Worm (Caenorhabditis elegans) whole organism, L4 larva: Measurements from ENCODE around the gene srd-12.

Source experiments
- D1046.2 ChIP-seq: fragments of 200-800 bp; sonication (Bioruptor generic); IDR thresholded peaks from 2 replicates; pipeline ENCODE4 v1.3.6; 2022; ENCODE audit warnings: missing genetic modification characterization, missing compliant biosample characterization
- F10B5.3 ChIP-seq: sonication (generic microtip); optimal IDR thresholded peaks from 2 replicates; lab custom pipeline; 2016; ENCODE audit warnings: mild to moderate bottlenecking, missing genetic modification characterization, missing compliant biosample characterization
- F44E2.7 ChIP-seq: fragments of 200-800 bp; sonication (Bioruptor generic); IDR thresholded peaks from 2 replicates; pipeline ENCODE4 v2.1.2; 2022; ENCODE audit warnings: missing genetic modification characterization, missing compliant biosample characterization
- R02D3.7 ChIP-seq: fragments of 150-350 bp; sonication (generic microtip); optimal IDR thresholded peaks from 3 replicates; lab custom pipeline; 2014; ENCODE audit warnings: missing biosample characterization, missing genetic modification characterization
- T20F7.1 ChIP-seq: fragments of 200-800 bp; sonication (Bioruptor generic); optimal IDR thresholded peaks from 2 replicates; lab custom pipeline; 2018; ENCODE audit warnings: mild to moderate bottlenecking, missing genetic modification characterization, missing compliant biosample characterization
- T26A8.4 ChIP-seq: fragments of 200-800 bp; sonication (Bioruptor generic); IDR thresholded peaks from 2 replicates; pipeline ENCODE4 v1.3.6; 2022; ENCODE audit warnings: missing genetic modification characterization, missing compliant biosample characterization
- Y105C5A.15 ChIP-seq: fragments of 200-800 bp; sonication (Bioruptor generic); IDR thresholded peaks from 2 replicates; pipeline ENCODE4 v1.3.6; 2022; ENCODE audit warnings: missing genetic modification characterization, missing compliant biosample characterization
- Y48G9A.11 ChIP-seq: fragments of 200-800 bp; sonication (Bioruptor generic); IDR thresholded peaks from 2 replicates; pipeline ENCODE4 v1.3.6; 2022; ENCODE audit warnings: missing genetic modification reagents, missing genetic modification characterization, missing compliant biosample characterization
- Y5F2A.4 ChIP-seq: fragments of 200-800 bp; sonication (Bioruptor generic); optimal IDR thresholded peaks from 2 replicates; lab custom pipeline; 2018; ENCODE audit warnings: mild to moderate bottlenecking, missing genetic modification characterization, missing compliant biosample characterization
- Y75B8A.6 ChIP-seq: fragments of 200-800 bp; sonication (Bioruptor generic); IDR thresholded peaks from 2 replicates; pipeline ENCODE4 v1.3.6; 2022; ENCODE audit warnings: missing genetic modification reagents, missing genetic modification characterization, missing compliant biosample characterization
- ZK337.2 ChIP-seq: fragments of 200-800 bp; sonication (Bioruptor generic); IDR thresholded peaks from 2 replicates; pipeline ENCODE4 v1.3.6; 2022; ENCODE audit warnings: missing genetic modification reagents, missing genetic modification characterization, missing compliant biosample characterization
- aly-2 ChIP-seq: sonication (generic microtip); optimal IDR thresholded peaks from 2 replicates; lab custom pipeline; 2018; ENCODE audit warnings: missing biosample characterization, missing genetic modification characterization
- arid-1 ChIP-seq: fragments of 200-800 bp; sonication (Bioruptor generic); conservative IDR thresholded peaks from 2 replicates; pipeline ENCODE4 v1.3.6; 2022; ENCODE audit warnings: missing genetic modification reagents, missing genetic modification characterization, missing compliant biosample characterization
- ceh-20 ChIP-seq: fragments of 200-800 bp; sonication (Bioruptor generic); IDR thresholded peaks from 2 replicates; pipeline ENCODE4 v1.3.6; 2022; ENCODE audit warnings: missing genetic modification reagents, missing genetic modification characterization, missing compliant biosample characterization
- ceh-62 ChIP-seq: sonication (generic microtip); optimal IDR thresholded peaks from 2 replicates; lab custom pipeline; 2017; ENCODE audit warnings: missing biosample characterization, missing genetic modification characterization
- ctbp-1 ChIP-seq: fragments of 200-800 bp; sonication (Bioruptor generic); IDR thresholded peaks from 2 replicates; pipeline ENCODE4 v1.3.6; 2022; ENCODE audit warnings: missing genetic modification reagents, missing genetic modification characterization, missing compliant biosample characterization
- daf-12 ChIP-seq: fragments of 150-350 bp; optimal IDR thresholded peaks from 2 replicates; lab custom pipeline; 2014; ENCODE audit warnings: missing biosample characterization, missing genetic modification reagents, missing genetic modification characterization
- daf-16 ChIP-seq, 3 experiments: sonication (generic microtip); optimal IDR thresholded peaks; 2 replicates each; lab custom pipeline; 2016 to 2017; ENCODE audit warnings: missing genetic modification characterization in 3 of 3, missing genetic modification reagents in 3 of 3, mild to moderate bottlenecking in 2 of 3, missing compliant biosample characterization in 2 of 3, missing biosample characterization in 1 of 3, moderate library complexity in 1 of 3
- daf-8 ChIP-seq: fragments of 200-800 bp; sonication (Bioruptor generic); IDR thresholded peaks from 2 replicates; pipeline ENCODE4 v1.3.6; 2022; ENCODE audit warnings: missing genetic modification characterization, missing compliant biosample characterization
- dmd-9 ChIP-seq: fragments of 200-800 bp; sonication (Bioruptor generic); IDR thresholded peaks from 2 replicates; pipeline ENCODE4 v1.3.6; 2022; ENCODE audit warnings: missing genetic modification reagents, missing genetic modification characterization, missing compliant biosample characterization
- dpl-1 ChIP-seq: fragments of 150-350 bp; optimal IDR thresholded peaks from 2 replicates; lab custom pipeline; 2014; ENCODE audit warnings: missing biosample characterization, missing genetic modification reagents, missing genetic modification characterization
- dve-1 ChIP-seq: sonication (generic microtip); optimal IDR thresholded peaks from 2 replicates; lab custom pipeline; 2017; ENCODE audit warnings: antibody characterized with exemption, mild to moderate bottlenecking, missing genetic modification characterization, missing compliant biosample characterization; ENCODE audit not compliant: insufficient read depth
- egl-43 ChIP-seq: fragments of 200-800 bp; sonication (Bioruptor generic); IDR thresholded peaks from 2 replicates; pipeline ENCODE4 v1.3.6; 2022; ENCODE audit warnings: missing genetic modification reagents, missing genetic modification characterization, missing compliant biosample characterization
- fos-1 ChIP-seq: fragments of 150-350 bp; optimal IDR thresholded peaks from 2 replicates; lab custom pipeline; 2014; ENCODE audit warnings: missing biosample characterization, missing genetic modification characterization
- gei-8 ChIP-seq: fragments of 200-800 bp; sonication (Bioruptor generic); optimal IDR thresholded peaks from 2 replicates; lab custom pipeline; 2018; ENCODE audit warnings: mild to moderate bottlenecking, missing genetic modification characterization, missing compliant biosample characterization
- hlh-30 ChIP-seq: sonication (generic microtip); optimal IDR thresholded peaks from 2 replicates; lab custom pipeline; 2017; ENCODE audit warnings: antibody characterized with exemption, mild to moderate bottlenecking, missing genetic modification characterization, missing compliant biosample characterization; ENCODE audit not compliant: insufficient read depth
- lim-7 ChIP-seq: fragments of 200-800 bp; sonication (Bioruptor generic); IDR thresholded peaks from 2 replicates; pipeline ENCODE4 v1.3.6; 2022; ENCODE audit warnings: missing genetic modification characterization, missing compliant biosample characterization
- lin-1 ChIP-seq: fragments of 200-800 bp; sonication (Bioruptor generic); IDR thresholded peaks from 2 replicates; pipeline ENCODE4 v1.3.6; 2022; ENCODE audit warnings: missing genetic modification reagents, missing genetic modification characterization, missing compliant biosample characterization
- lin-13 ChIP-seq: fragments of 150-350 bp; optimal IDR thresholded peaks from 2 replicates; lab custom pipeline; 2014; ENCODE audit warnings: missing biosample characterization, missing genetic modification reagents, missing genetic modification characterization
- lin-29 ChIP-seq: fragments of 200-800 bp; sonication (Bioruptor generic); IDR thresholded peaks from 2 replicates; pipeline ENCODE4 v1.3.6; 2022; ENCODE audit warnings: missing genetic modification reagents, missing genetic modification characterization, missing compliant biosample characterization
- lin-39 ChIP-seq: fragments of 150-350 bp; optimal IDR thresholded peaks from 2 replicates; lab custom pipeline; 2014; ENCODE audit warnings: missing biosample characterization, missing genetic modification reagents, missing genetic modification characterization
- lir-3 ChIP-seq: sonication (generic microtip); optimal IDR thresholded peaks from 2 replicates; lab custom pipeline; 2016; ENCODE audit warnings: mild to moderate bottlenecking, missing genetic modification characterization, missing compliant biosample characterization
- mdl-1 ChIP-seq, 2 experiments: fragments of 150-350 bp in 1 of 2; sonication (generic microtip) in 1 of 2; optimal IDR thresholded peaks; 2 replicates each; lab custom pipeline; 2014 to 2017; ENCODE audit warnings: missing biosample characterization in 2 of 2, missing genetic modification characterization in 2 of 2
- mep-1 ChIP-seq: fragments of 150-350 bp; sonication (generic microtip); optimal IDR thresholded peaks from 3 replicates; lab custom pipeline; 2014; ENCODE audit warnings: missing biosample characterization, missing genetic modification characterization
- mes-2 ChIP-seq: sonication (generic microtip); optimal IDR thresholded peaks from 2 replicates; lab custom pipeline; 2016; ENCODE audit warnings: missing genotype, mild to moderate bottlenecking, missing genetic modification characterization, missing compliant biosample characterization; ENCODE audit not compliant: poor library complexity, severe bottlenecking
- nhr-10 ChIP-seq: fragments of 150-350 bp; optimal IDR thresholded peaks from 2 replicates; lab custom pipeline; 2014; ENCODE audit warnings: missing biosample characterization, missing genetic modification characterization
- nhr-102 ChIP-seq: sonication (generic microtip); optimal IDR thresholded peaks from 2 replicates; lab custom pipeline; 2016; ENCODE audit warnings: mild to moderate bottlenecking, missing genetic modification characterization, moderate library complexity, missing compliant biosample characterization
- nhr-237 ChIP-seq: sonication (generic microtip); optimal IDR thresholded peaks from 2 replicates; lab custom pipeline; 2017; ENCODE audit warnings: missing biosample characterization, missing genetic modification characterization
- nhr-42 ChIP-seq: fragments of 200-800 bp; sonication (Bioruptor generic); IDR thresholded peaks from 2 replicates; pipeline ENCODE4 v1.3.6; 2022; ENCODE audit warnings: missing genetic modification characterization, missing compliant biosample characterization
- nhr-76 ChIP-seq: fragments of 150-350 bp; optimal IDR thresholded peaks from 2 replicates; lab custom pipeline; 2014; ENCODE audit warnings: missing biosample characterization, missing genetic modification characterization
- rbr-2 ChIP-seq: sonication (generic microtip); optimal IDR thresholded peaks from 2 replicates; lab custom pipeline; 2016; ENCODE audit warnings: missing genotype, missing genetic modification characterization, missing compliant biosample characterization
- sdz-12 ChIP-seq: fragments of 200-800 bp; sonication (Bioruptor generic); optimal IDR thresholded peaks from 2 replicates; lab custom pipeline; 2018; ENCODE audit warnings: mild to moderate bottlenecking, missing genetic modification characterization, missing compliant biosample characterization
- set-16 ChIP-seq: fragments of 200-800 bp; sonication (Bioruptor generic); IDR thresholded peaks from 2 replicates; pipeline ENCODE4 v1.3.6; 2022; ENCODE audit warnings: missing genetic modification reagents, missing genetic modification characterization, missing compliant biosample characterization
- snpc-1.2 ChIP-seq: fragments of 200-800 bp; sonication (Bioruptor generic); IDR thresholded peaks from 2 replicates; pipeline ENCODE4 v1.3.6; 2022; ENCODE audit warnings: missing genetic modification reagents, missing genetic modification characterization, missing compliant biosample characterization
- spr-1 ChIP-seq: sonication (generic microtip); optimal IDR thresholded peaks from 2 replicates; lab custom pipeline; 2016; ENCODE audit warnings: mild to moderate bottlenecking, missing genetic modification characterization, missing compliant biosample characterization
- spr-3 ChIP-seq: fragments of 200-800 bp; sonication (Bioruptor generic); optimal IDR thresholded peaks from 2 replicates; lab custom pipeline; 2018; ENCODE audit warnings: mild to moderate bottlenecking, missing genetic modification characterization, missing compliant biosample characterization
- vab-7 ChIP-seq: fragments of 200-800 bp; sonication (Bioruptor generic); IDR thresholded peaks from 2 replicates; pipeline ENCODE4 v1.3.6; 2022; ENCODE audit warnings: missing genetic modification reagents, missing genetic modification characterization, missing compliant biosample characterization
- zag-1 ChIP-seq: fragments of 150-350 bp; optimal IDR thresholded peaks from 2 replicates; lab custom pipeline; 2014; ENCODE audit warnings: missing biosample characterization, missing genetic modification characterization
- zfp-2 ChIP-seq: sonication (generic microtip); optimal IDR thresholded peaks from 2 replicates; lab custom pipeline; 2016; ENCODE audit warnings: mild to moderate bottlenecking, missing genetic modification characterization, missing compliant biosample characterization
- zfp-3 ChIP-seq: fragments of 200-800 bp; sonication (Bioruptor generic); conservative IDR thresholded peaks from 2 replicates; pipeline ENCODE4 v1.3.6; 2022; ENCODE audit warnings: missing genetic modification reagents, missing genetic modification characterization, missing compliant biosample characterization

Gene srd-12

ce11 chrIV:5649073-5649583, 19.1 kb upstream of the srd-12 start, which contains the start of gene csn-5:
Gene csn-5, plus strand, starts transcription at chrIV:5649533.
- TF ChIP-seq T26A8.4 (GFP tag; lab: Robert Waterston, UW) (no peak), nhr-102 (tag; lab: Kevin White, UChicago) (no peak), spr-3 (GFP tag; lab: Kevin White, UChicago) (no peak), dve-1 (tag; lab: Kevin White, UChicago) (no peak), dpl-1 (GFP tag; lab: Kevin White, UChicago) (peak; percentile 12), dmd-9 (no peak), aly-2 (tag; lab: Kevin White, UChicago) (no peak), mes-2 (tag; lab: Kevin White, UChicago) (no peak), egl-43 (GFP tag; lab: Robert Waterston, UW) (no peak), D1046.2 (GFP tag; lab: Robert Waterston, UW) (no peak), lin-39 (tag; lab: Kevin White, UChicago) (no peak), nhr-10 (tag; lab: Kevin White, UChicago) (no peak), ceh-62 (tag; lab: Kevin White, UChicago) (no peak), hlh-30 (peak; percentile 19), spr-1 (tag; lab: Kevin White, UChicago) (no peak), mdl-1 (tag; optimal IDR thresholded peaks at IDR 0.05; lab: Kevin White, UChicago) (no peak), lin-1 (no peak), zfp-3 (GFP tag; lab: Robert Waterston, UW) (no peak), ctbp-1 (GFP tag; lab: Robert Waterston, UW) (no peak), daf-16 (GFP tag; optimal IDR thresholded peaks at IDR 0.05; lab: Kevin White, UChicago) (no peak), daf-16 (tag; optimal IDR thresholded peaks at IDR 0.05; lab: Kevin White, UChicago) (peak; percentile 59), lin-29 (no peak), sdz-12 (GFP tag; lab: Kevin White, UChicago) (no peak), ceh-20 (no peak), ZK337.2 (GFP tag; lab: Robert Waterston, UW) (no peak), Y48G9A.11 (peak; percentile 92), T20F7.1 (GFP tag; lab: Kevin White, UChicago) (peak; percentile 93), arid-1 (GFP tag; lab: Robert Waterston, UW) (no peak), nhr-237 (no peak), daf-8 (GFP tag; lab: Robert Waterston, UW) (no peak), R02D3.7 (tag; lab: Kevin White, UChicago) (peak; percentile 64), snpc-1.2 (GFP tag; lab: Robert Waterston, UW) (no peak), Y5F2A.4 (GFP tag; lab: Kevin White, UChicago) (no peak), vab-7 (GFP tag; lab: Robert Waterston, UW) (no peak), nhr-42 (GFP tag; lab: Robert Waterston, UW) (no peak)

- no peak for TF ChIP-seq nhr-76 (tag; lab: Kevin White, UChicago)
- no peak for TF ChIP-seq nhr-102 (tag; lab: Kevin White, UChicago)
- no peak for TF ChIP-seq lin-29
- TF ChIP-seq F10B5.3 (tag; lab: Kevin White, UChicago) = no peak
- TF ChIP-seq zfp-2 (tag; lab: Kevin White, UChicago) = no peak
- TF ChIP-seq lin-13 = no peak
- TF ChIP-seq rbr-2 (tag; lab: Kevin White, UChicago) = no peak
- TF ChIP-seq daf-12 (tag; lab: Kevin White, UChicago) = no peak
- TF ChIP-seq fos-1 = no peak
- TF ChIP-seq lir-3 (tag; lab: Kevin White, UChicago) = no peak
- no peak for TF ChIP-seq zag-1 (tag; lab: Kevin White, UChicago)
- no peak for TF ChIP-seq gei-8 (GFP tag; lab: Kevin White, UChicago)
- TF ChIP-seq mep-1 = no peak
- no peak for TF ChIP-seq set-16 (GFP tag; lab: Robert Waterston, UW)
- TF ChIP-seq ceh-62 (tag; lab: Kevin White, UChicago) = no peak
- no peak for TF ChIP-seq lim-7 (GFP tag; lab: Robert Waterston, UW)
- TF ChIP-seq Y75B8A.6 (GFP tag; lab: Robert Waterston, UW) = no peak
- TF ChIP-seq Y48G9A.11 = no peak
- no peak for TF ChIP-seq Y105C5A.15 (GFP tag; lab: Robert Waterston, UW)
- TF ChIP-seq F44E2.7 = no peak
Measured at ce11 chrIV:5645514-5646052, 15.5 kb upstream of the srd-12 start, which contains the start of the genes srd-8 and B0547.2. Gene srd-8, minus strand, starts transcription at chrIV:5645614. Gene B0547.2, plus strand, starts transcription at chrIV:5646002.
